Fruit fly (Drosophila melanogaster) whole organism, embryonic: ENCODE results near the gene CG6415.

Experiments
- Awh ChIP-seq: fragments of 200-800 bp; sonication (Bioruptor generic); IDR thresholded peaks from 2 replicates; pipeline ENCODE4, ENCODE4 v1.3.6; 2022; ENCODE audit warnings: missing biosample characterization, missing genetic modification characterization
- CG10462 ChIP-seq: fragments of 200-800 bp; sonication (Bioruptor generic); optimal IDR thresholded peaks from 2 replicates; lab custom pipeline; 2016; ENCODE audit warnings: missing biosample characterization, missing genetic modification characterization
- CG10565 ChIP-seq: fragments of 200-800 bp; sonication (Bioruptor generic); optimal IDR thresholded peaks from 3 replicates; lab custom pipeline; 2016; ENCODE audit warnings: missing biosample characterization, mild to moderate bottlenecking, missing genetic modification characterization
- CG10959 ChIP-seq: fragments of 200-800 bp; sonication (Bioruptor generic); IDR thresholded peaks from 2 replicates; pipeline ENCODE4 v1.3.6; 2022; ENCODE audit warnings: missing biosample characterization, missing genetic modification characterization
- CG11398 ChIP-seq: fragments of 200-800 bp; sonication (Bioruptor generic); optimal IDR thresholded peaks from 2 replicates; lab custom pipeline; 2016; ENCODE audit warnings: missing biosample characterization, missing genetic modification characterization
- CG11456 ChIP-seq: fragments of 200-800 bp; sonication (Bioruptor generic); IDR thresholded peaks from 3 replicates; pipeline ENCODE4 v1.3.6; 2022; ENCODE audit warnings: missing biosample characterization, missing genetic modification characterization
- CG12299 ChIP-seq: fragments of 200-800 bp; sonication (Bioruptor generic); optimal IDR thresholded peaks from 2 replicates; lab custom pipeline; 2018; ENCODE audit warnings: missing biosample characterization, mild to moderate bottlenecking, missing genetic modification characterization
- CG12942 ChIP-seq: fragments of 200-800 bp; sonication (Bioruptor generic); optimal IDR thresholded peaks from 3 replicates; lab custom pipeline; 2016; ENCODE audit warnings: missing biosample characterization, missing genetic modification characterization
- CG13775 ChIP-seq: fragments of 200-800 bp; sonication (Bioruptor generic); optimal IDR thresholded peaks from 3 replicates; lab custom pipeline; 2017; ENCODE audit warnings: missing biosample characterization, mild to moderate bottlenecking, missing genetic modification characterization
- CG16779 ChIP-seq: fragments of 200-800 bp; sonication (Bioruptor generic); IDR thresholded peaks from 2 replicates; pipeline ENCODE4 v1.3.6; 2022; ENCODE audit warnings: missing biosample characterization, missing genetic modification characterization
- CG17829 ChIP-seq: fragments of 200-800 bp; optimal IDR thresholded peaks from 2 replicates; lab custom pipeline; 2019; ENCODE audit warnings: missing biosample characterization, mild to moderate bottlenecking, missing genetic modification characterization, moderate library complexity
- CG1792 ChIP-seq: fragments of 200-800 bp; sonication (Bioruptor generic); optimal IDR thresholded peaks from 2 replicates; lab custom pipeline; 2016; ENCODE audit warnings: missing biosample characterization, missing genetic modification characterization
- CG18011 ChIP-seq: fragments of 200-800 bp; sonication (Bioruptor generic); optimal IDR thresholded peaks from 2 replicates; lab custom pipeline; 2017; ENCODE audit warnings: missing biosample characterization, missing genetic modification characterization, mild to moderate bottlenecking, moderate library complexity, missing genotype
- CG3838 ChIP-seq: fragments of 200-800 bp; sonication (Bioruptor generic); optimal IDR thresholded peaks from 3 replicates; lab custom pipeline; 2016; ENCODE audit warnings: missing biosample characterization, missing genetic modification characterization
- CG4854 ChIP-seq: fragments of 200-800 bp; sonication (Bioruptor generic); optimal IDR thresholded peaks from 2 replicates; lab custom pipeline; 2016; ENCODE audit warnings: missing biosample characterization, missing genetic modification characterization, inconsistent platforms
- CG8944 ChIP-seq: fragments of 200-800 bp; sonication (Bioruptor generic); optimal IDR thresholded peaks from 3 replicates; lab custom pipeline; 2016; ENCODE audit warnings: missing biosample characterization, missing genetic modification characterization
- CG9215 ChIP-seq: fragments of 200-800 bp; sonication (Bioruptor generic); IDR thresholded peaks from 2 replicates; pipeline ENCODE4 v1.3.6; 2022; ENCODE audit warnings: missing biosample characterization, missing genetic modification characterization
- D ChIP-seq, 2 experiments: fragments of 200-800 bp in 1 of 2; fragments of >200 bp in 1 of 2; sonication (Bioruptor generic) in 1 of 2; optimal IDR thresholded peaks; 2 replicates in 1 of 2; 3 replicates in 1 of 2; lab custom pipeline; 2017; ENCODE audit warnings: mild to moderate bottlenecking in 1 of 2, missing biosample characterization in 1 of 2, missing genetic modification characterization in 1 of 2, missing genetic modification reagents in 1 of 2
- Dbx ChIP-seq: fragments of 200-800 bp; sonication (Bioruptor generic); IDR thresholded peaks from 3 replicates; pipeline ENCODE4 v1.3.6; 2022; ENCODE audit warnings: missing biosample characterization, missing genetic modification characterization
- Dek ChIP-seq: fragments of 200-800 bp; sonication (Bioruptor generic); optimal IDR thresholded peaks from 3 replicates; lab custom pipeline; 2019; ENCODE audit warnings: missing biosample characterization, mild to moderate bottlenecking, missing genetic modification characterization, moderate library complexity
- Dip3 ChIP-seq: fragments of 200-800 bp; sonication (Bioruptor generic); optimal IDR thresholded peaks from 3 replicates; lab custom pipeline; 2016; ENCODE audit warnings: missing biosample characterization, missing genetic modification characterization
- E2f2 ChIP-seq: fragments of 200-800 bp; sonication (Bioruptor generic); IDR thresholded peaks from 2 replicates; pipeline ENCODE4 v1.3.6; 2022; ENCODE audit warnings: missing biosample characterization, missing genetic modification characterization
- Gug ChIP-seq: fragments of 200-800 bp; sonication (Bioruptor generic); IDR thresholded peaks from 4 replicates; pipeline ENCODE4 v1.3.6; 2022; ENCODE audit warnings: missing biosample characterization, missing genetic modification characterization
- Hmr ChIP-seq: fragments of 200-800 bp; sonication (Bioruptor generic); optimal IDR thresholded peaks from 3 replicates; lab custom pipeline; 2017; ENCODE audit warnings: mild to moderate bottlenecking, missing biosample characterization, missing genetic modification reagents, missing genetic modification characterization
- Hr39 ChIP-seq: fragments of >200 bp; optimal IDR thresholded peaks from 2 replicates; lab custom pipeline; 2017
- Jarid2 ChIP-seq: fragments of 200-800 bp; sonication (Bioruptor generic); optimal IDR thresholded peaks from 3 replicates; lab custom pipeline; 2017; ENCODE audit warnings: mild to moderate bottlenecking, missing biosample characterization, missing genetic modification reagents, missing genetic modification characterization
- Meics ChIP-seq: fragments of 200-800 bp; sonication (Bioruptor generic); optimal IDR thresholded peaks from 2 replicates; lab custom pipeline; 2017; ENCODE audit warnings: missing biosample characterization, mild to moderate bottlenecking, missing genetic modification characterization
- Opbp ChIP-seq: fragments of 200-800 bp; sonication (Bioruptor generic); IDR thresholded peaks from 3 replicates; pipeline ENCODE4 v1.3.6; 2022; ENCODE audit warnings: missing biosample characterization, missing genetic modification characterization; ENCODE audit not compliant: partially characterized antibody
- Optix ChIP-seq: fragments of 200-800 bp; sonication (Bioruptor generic); IDR thresholded peaks from 3 replicates; pipeline ENCODE4 v1.3.6; 2022; ENCODE audit warnings: missing biosample characterization, missing genetic modification characterization
- Sox102F ChIP-seq: fragments of 200-800 bp; sonication (Bioruptor generic); optimal IDR thresholded peaks from 2 replicates; lab custom pipeline; 2018; ENCODE audit warnings: missing biosample characterization, mild to moderate bottlenecking, missing genetic modification characterization, moderate library complexity
- Sry-δ ChIP-seq: fragments of 200-800 bp; sonication (Bioruptor generic); optimal IDR thresholded peaks from 2 replicates; lab custom pipeline; 2016; ENCODE audit warnings: missing biosample characterization, missing genetic modification characterization
- TFAM ChIP-seq: fragments of 200-800 bp; sonication (Bioruptor generic); optimal IDR thresholded peaks from 2 replicates; lab custom pipeline; 2017; ENCODE audit warnings: missing biosample characterization, missing genetic modification characterization, inconsistent platforms
- Tbp ChIP-seq: fragments of >200 bp; optimal IDR thresholded peaks from 2 replicates; lab custom pipeline; 2018; ENCODE audit warnings: missing biosample characterization, missing genetic modification characterization
- ab ChIP-seq: fragments of 200-800 bp; sonication (Bioruptor generic); optimal IDR thresholded peaks from 2 replicates; lab custom pipeline; 2016; ENCODE audit warnings: missing biosample characterization, missing genetic modification characterization
- bsh ChIP-seq, 2 experiments: fragments of 200-800 bp; sonication (Bioruptor generic); optimal IDR thresholded peaks; 2 replicates each; lab custom pipeline; 2017 to 2018; ENCODE audit warnings: mild to moderate bottlenecking in 2 of 2, missing biosample characterization in 2 of 2, missing genetic modification characterization in 2 of 2, moderate library complexity in 1 of 2
- cato ChIP-seq: fragments of 200-800 bp; sonication (Bioruptor generic); optimal IDR thresholded peaks from 2 replicates; lab custom pipeline; 2016; ENCODE audit warnings: missing biosample characterization, missing genetic modification characterization, borderline replicate concordance
- fd64A ChIP-seq: fragments of 200-800 bp; sonication (Bioruptor generic); optimal IDR thresholded peaks from 3 replicates; lab custom pipeline; 2018; ENCODE audit warnings: missing biosample characterization, mild to moderate bottlenecking, missing genetic modification characterization
- gsb ChIP-seq: fragments of 200-800 bp; sonication (Bioruptor generic); IDR thresholded peaks from 2 replicates; pipeline ENCODE4 v1.3.6; 2022; ENCODE audit warnings: missing biosample characterization, missing genetic modification characterization
- h ChIP-seq: fragments of >200 bp; optimal IDR thresholded peaks from 2 replicates; lab custom pipeline; 2017
- inv ChIP-seq: fragments of 200-800 bp; sonication (Bioruptor generic); IDR thresholded peaks from 2 replicates; pipeline ENCODE4 v1.3.6; 2022; ENCODE audit warnings: missing biosample characterization, missing genetic modification characterization; ENCODE audit not compliant: partially characterized antibody
- kah ChIP-seq: fragments of 200-800 bp; sonication (Bioruptor generic); optimal IDR thresholded peaks from 2 replicates; lab custom pipeline; 2018; ENCODE audit warnings: missing biosample characterization, mild to moderate bottlenecking, missing genetic modification characterization
- pho ChIP-seq: fragments of 200-800 bp; sonication (Bioruptor generic); optimal IDR thresholded peaks from 2 replicates; lab custom pipeline; 2016; ENCODE audit warnings: missing biosample characterization, missing genetic modification characterization
- phol ChIP-seq: fragments of 200-800 bp; sonication (Bioruptor generic); optimal IDR thresholded peaks from 3 replicates; lab custom pipeline; 2018; ENCODE audit warnings: missing biosample characterization, mild to moderate bottlenecking, missing genetic modification characterization, moderate library complexity
- scrt ChIP-seq: fragments of 200-800 bp; sonication (Bioruptor generic); optimal IDR thresholded peaks from 2 replicates; lab custom pipeline; 2018; ENCODE audit warnings: missing biosample characterization, mild to moderate bottlenecking, missing genetic modification characterization, moderate library complexity
- tio ChIP-seq: fragments of 200-800 bp; sonication (Bioruptor generic); optimal IDR thresholded peaks from 2 replicates; lab custom pipeline; 2017; ENCODE audit warnings: missing biosample characterization, missing genetic modification characterization, inconsistent platforms
- trh ChIP-seq: fragments of 200-800 bp; sonication (Bioruptor generic); optimal IDR thresholded peaks from 2 replicates; lab custom pipeline; 2016; ENCODE audit warnings: missing biosample characterization, missing genetic modification characterization
- unpg ChIP-seq: fragments of 200-800 bp; sonication (Bioruptor generic); optimal IDR thresholded peaks from 3 replicates; lab custom pipeline; 2018; ENCODE audit warnings: missing biosample characterization, mild to moderate bottlenecking, missing genetic modification characterization, moderate library complexity
- wor ChIP-seq: fragments of 200-800 bp; sonication (Bioruptor generic); IDR thresholded peaks from 2 replicates; pipeline ENCODE4 v1.3.6; 2022; ENCODE audit warnings: missing biosample characterization, missing genetic modification characterization
- z ChIP-seq: fragments of 200-800 bp; sonication (Bioruptor generic); IDR thresholded peaks from 3 replicates; pipeline ENCODE4 v1.3.6; 2022; ENCODE audit warnings: missing biosample characterization, missing genetic modification characterization
- zen ChIP-seq: fragments of 200-800 bp; sonication (Bioruptor generic); optimal IDR thresholded peaks from 3 replicates; lab custom pipeline; 2018; ENCODE audit warnings: missing biosample characterization, mild to moderate bottlenecking, missing genetic modification characterization, moderate library complexity

CG6415 gene

dm6 chr2L:10736993-10737756, 33.8 kb downstream of the CG6415 start, which contains the start of the genes Vha16-5 and CG12299 (continued):
- TF ChIP-seq CG11456 (GFP tag; lab: Robert Waterston, UW) = peak; percentile 95
- TF ChIP-seq Awh (GFP tag; lab: Robert Waterston, UW) = peak; percentile 64
- peak; percentile 78 for TF ChIP-seq unpg (GFP tag; lab: Kevin White, UChicago)
- peak; percentile 86 for TF ChIP-seq CG16779 (GFP tag; lab: Robert Waterston, UW)
- peak; percentile 83 for TF ChIP-seq Dip3 (GFP tag; lab: Kevin White, UChicago)
- TF ChIP-seq cato (GFP tag; lab: Kevin White, UChicago) = peak; percentile 64
- TF ChIP-seq Hr39 (lab: Kevin White, UChicago) = no peak
- peak; percentile 99 for TF ChIP-seq CG1792
- TF ChIP-seq E2f2 = peak; percentile 94
- peak; percentile 31 for TF ChIP-seq CG12299
- TF ChIP-seq Sox102F (GFP tag; lab: Kevin White, UChicago) = peak; percentile 91
- peak; percentile 70 for TF ChIP-seq Meics
- no peak for TF ChIP-seq Hmr
- TF ChIP-seq CG12942 (GFP tag; lab: Kevin White, UChicago) = peak; percentile 86
- TF ChIP-seq fd64A (GFP tag; lab: Kevin White, UChicago) = no peak
- TF ChIP-seq Jarid2 = no peak
- no peak for TF ChIP-seq CG10565
- no peak for TF ChIP-seq z (GFP tag; lab: Robert Waterston, UW)
- TF ChIP-seq Sry-δ = peak; percentile 71
- no peak for TF ChIP-seq Tbp (GFP tag; lab: Kevin White, UChicago)
- peak; percentile 91 for TF ChIP-seq Dbx (GFP tag; lab: Robert Waterston, UW)
- TF ChIP-seq CG8944 (GFP tag; lab: Kevin White, UChicago) = peak; percentile 82
- TF ChIP-seq CG10462 (GFP tag; lab: Kevin White, UChicago) = peak; percentile 70
- TF ChIP-seq bsh (GFP tag; optimal IDR thresholded peaks at IDR 0.05; lab: Kevin White, UChicago) = peak in 1 of 2 experiments; percentile 80
- no peak for TF ChIP-seq TFAM (GFP tag; lab: Kevin White, UChicago)
- peak; percentile 79 for TF ChIP-seq CG11398 (GFP tag; lab: Kevin White, UChicago)
- peak; percentile 83 for TF ChIP-seq CG18011
- TF ChIP-seq h = no peak
- peak; percentile 65 for TF ChIP-seq CG4854
- TF ChIP-seq CG13775 (GFP tag; lab: Kevin White, UChicago) = peak; percentile 91
- peak; percentile 84 for TF ChIP-seq CG17829
- TF ChIP-seq Gug (GFP tag; lab: Robert Waterston, UW) = peak; percentile 74; the same call in 3 of the 4 replicates
- TF ChIP-seq tio (GFP tag; lab: Kevin White, UChicago) = no peak
- no peak for TF ChIP-seq D (optimal IDR thresholded peaks at IDR 0.05; lab: Kevin White, UChicago)
- TF ChIP-seq D (GFP tag; optimal IDR thresholded peaks at IDR 0.05; lab: Kevin White, UChicago) = no peak
- TF ChIP-seq zen (tag; lab: Kevin White, UChicago) = peak; percentile 94
- peak; percentile 92 for TF ChIP-seq pho (GFP tag; lab: Kevin White, UChicago)
- peak; percentile 77 for TF ChIP-seq wor (GFP tag; lab: Robert Waterston, UW)
- peak; percentile 70 for TF ChIP-seq CG9215 (GFP tag; lab: Robert Waterston, UW)
- peak; percentile 92 for TF ChIP-seq CG10959
- peak; percentile 94 for TF ChIP-seq phol (tag; lab: Kevin White, UChicago)
- peak; percentile 87 for TF ChIP-seq ab (GFP tag; lab: Kevin White, UChicago)
- TF ChIP-seq kah (GFP tag; lab: Kevin White, UChicago) = no peak
- peak; percentile 57 for TF ChIP-seq CG3838 (GFP tag; lab: Kevin White, UChicago)
- TF ChIP-seq Opbp = peak; percentile 94
- TF ChIP-seq inv (GFP tag; lab: Robert Waterston, UW) = peak; percentile 73
- TF ChIP-seq trh (GFP tag; lab: Kevin White, UChicago) = peak; percentile 50
- no peak for TF ChIP-seq scrt (GFP tag; lab: Kevin White, UChicago)
- peak; percentile 73 for TF ChIP-seq gsb
- peak; percentile 56 for TF ChIP-seq Dek (tag; lab: Kevin White, UChicago)
- TF ChIP-seq Optix = peak; percentile 92
